Worm (Caenorhabditis elegans): ENCODE results near the gene gln-6.

gln-6 gene

DNA sequence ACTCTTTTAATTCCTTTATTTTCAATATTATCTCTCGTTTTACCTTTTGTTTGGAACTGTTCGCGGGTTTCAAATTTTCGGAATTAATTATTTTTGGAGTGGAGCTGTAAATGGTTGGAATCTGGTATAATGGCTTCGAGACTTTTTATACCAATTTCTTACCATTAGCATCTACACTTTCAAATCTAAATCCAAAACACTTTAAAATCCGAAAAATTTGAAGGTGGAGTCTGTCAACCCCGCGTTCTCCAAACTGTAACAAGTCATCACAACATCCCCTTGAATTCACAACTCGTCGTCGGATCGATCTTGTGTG lies 16.7 kb upstream of the gln-6 start, which contains the start of gene nhr-97:
Gene nhr-97, plus strand, starts transcription at position 217 of the 316 bp plus-strand sequence.
- TF ChIP-seq madf-2 (tag; optimal IDR thresholded peaks at IDR 0.05) (no peak), unc-3 (GFP tag; conservative IDR thresholded peaks at IDR 0.05) (no peak), unc-3 (tag; optimal IDR thresholded peaks at IDR 0.05) (no peak), dmd-4 (tag; optimal IDR thresholded peaks at IDR 0.05; ENCODE audit: borderline replicate concordance) (no peak), sdc-2 (tag; optimal IDR thresholded peaks at IDR 0.05) (no peak), ceh-24 (tag; optimal IDR thresholded peaks at IDR 0.05) (no peak), pat-9 (tag; optimal IDR thresholded peaks at IDR 0.05) (no peak), gmeb-2 (tag; optimal IDR thresholded peaks at IDR 0.05) (no peak), pha-4 (tag; optimal IDR thresholded peaks at IDR 0.05) (no peak), ztf-16 (tag; optimal IDR thresholded peaks at IDR 0.05) (no peak), pag-3 (tag; optimal IDR thresholded peaks at IDR 0.05; ENCODE audit: borderline replicate concordance) (no peak), ceh-18 (tag; optimal IDR thresholded peaks at IDR 0.05) (no peak), elt-4 (tag; optimal IDR thresholded peaks at IDR 0.05) (no peak), tbx-2 (tag; optimal IDR thresholded peaks at IDR 0.05) (no peak), unc-86 (tag; optimal IDR thresholded peaks at IDR 0.05) (no peak), K09A11.1 (tag; optimal IDR thresholded peaks at IDR 0.05; ENCODE audit: insufficient read depth) (no peak)

DNA sequence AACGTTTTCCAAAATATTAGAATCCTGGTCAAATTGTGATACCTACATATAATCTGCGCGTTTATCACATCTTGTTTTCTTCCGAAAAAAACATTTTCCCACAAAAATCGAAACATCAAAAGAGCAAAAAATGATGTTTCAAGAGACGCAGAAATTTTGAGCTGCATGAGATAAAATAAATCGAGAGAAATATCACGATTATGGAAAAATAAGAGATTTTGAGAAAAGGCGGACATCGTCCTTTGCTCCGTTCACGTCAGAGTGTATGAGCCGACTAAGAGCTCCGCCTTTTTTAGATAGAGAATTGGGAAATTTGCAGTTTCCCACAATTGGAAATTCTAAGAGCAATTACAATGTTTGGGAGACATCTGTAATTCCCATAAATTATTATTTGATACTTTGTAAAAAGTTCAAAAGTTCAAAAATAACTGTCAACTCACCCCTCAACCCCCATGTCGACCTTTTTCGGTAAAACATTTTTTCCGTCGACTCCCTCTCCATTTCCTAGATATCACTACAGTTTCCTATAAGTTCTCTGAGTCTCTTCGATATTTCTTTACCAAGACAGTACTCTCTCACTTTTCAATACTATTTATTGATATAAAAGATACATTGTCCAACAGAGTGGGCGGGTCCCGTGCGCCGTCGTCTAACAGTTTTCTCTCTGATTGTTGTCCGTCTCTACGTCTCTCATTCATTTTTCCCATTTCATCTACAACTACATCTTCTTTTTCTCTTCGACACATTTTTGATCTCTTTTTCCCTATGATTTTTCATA lies 16.1 kb upstream of the gln-6 start:
- TF ChIP-seq ceh-9 (tag; optimal IDR thresholded peaks at IDR 0.05) (no peak), tbx-7 (tag; optimal IDR thresholded peaks at IDR 0.05) (no peak), elt-4 (tag; optimal IDR thresholded peaks at IDR 0.05) (no peak), fax-1 (tag; optimal IDR thresholded peaks at IDR 0.05) (no peak)

DNA sequence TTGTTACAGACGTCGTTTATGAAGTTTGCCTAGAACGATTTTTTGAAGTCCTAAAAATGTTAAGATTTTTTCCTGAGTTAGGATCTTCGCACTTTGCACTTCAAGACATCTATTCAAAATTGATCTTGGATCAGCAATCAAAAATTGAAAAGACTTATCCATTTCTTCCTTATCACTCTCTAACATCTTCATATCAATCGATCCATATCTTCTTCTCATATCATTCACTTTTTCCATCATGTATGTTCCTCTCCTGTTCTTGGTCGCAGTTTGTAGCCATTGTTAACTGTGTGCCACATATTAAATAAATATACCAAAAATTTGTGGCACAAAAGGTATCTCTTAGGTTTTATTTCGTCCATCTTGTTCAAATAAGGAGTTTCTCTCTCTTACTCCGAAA lies 15.0 kb upstream of the gln-6 start:
- TF ChIP-seq ceh-9 (tag; optimal IDR thresholded peaks at IDR 0.05) (no peak), ceh-24 (tag; optimal IDR thresholded peaks at IDR 0.05) (no peak), mec-3 (tag; optimal IDR thresholded peaks at IDR 0.05; ENCODE audit: borderline replicate concordance) (no peak), Y22D7AL.16 (tag; optimal IDR thresholded peaks at IDR 0.05) (no peak), ceh-30 (tag; optimal IDR thresholded peaks at IDR 0.05) (no peak), fax-1 (tag; optimal IDR thresholded peaks at IDR 0.05) (no peak), elt-2 (tag; optimal IDR thresholded peaks at IDR 0.05) (no peak)

ce11 chrIV:9748342-9748741 lies 7.6 kb upstream of the gln-6 start, which contains the start of gene C28D4.8:
C28D4.8 (minus strand) TSS chrIV:9748442.
- TF ChIP-seq F13H6.1 (tag; optimal IDR thresholded peaks at IDR 0.05) (no peak), ceh-2 (tag; optimal IDR thresholded peaks at IDR 0.05) (no peak), che-1 (tag; optimal IDR thresholded peaks at IDR 0.05) (no peak), hlh-8 (tag; optimal IDR thresholded peaks at IDR 0.05) (no peak), sdc-2 (tag; optimal IDR thresholded peaks at IDR 0.05) (no peak), ama-1 (optimal IDR thresholded peaks at IDR 0.05) (no peak), mec-3 (tag; optimal IDR thresholded peaks at IDR 0.05; ENCODE audit: borderline replicate concordance) (no peak), ceh-18 (tag; optimal IDR thresholded peaks at IDR 0.05) (no peak), elt-2 (tag; optimal IDR thresholded peaks at IDR 0.05) (no peak), elt-4 (tag; optimal IDR thresholded peaks at IDR 0.05) (no peak), lin-11 (tag; optimal IDR thresholded peaks at IDR 0.05) (no peak), hlh-15 (tag; optimal IDR thresholded peaks at IDR 0.05) (no peak)

DNA sequence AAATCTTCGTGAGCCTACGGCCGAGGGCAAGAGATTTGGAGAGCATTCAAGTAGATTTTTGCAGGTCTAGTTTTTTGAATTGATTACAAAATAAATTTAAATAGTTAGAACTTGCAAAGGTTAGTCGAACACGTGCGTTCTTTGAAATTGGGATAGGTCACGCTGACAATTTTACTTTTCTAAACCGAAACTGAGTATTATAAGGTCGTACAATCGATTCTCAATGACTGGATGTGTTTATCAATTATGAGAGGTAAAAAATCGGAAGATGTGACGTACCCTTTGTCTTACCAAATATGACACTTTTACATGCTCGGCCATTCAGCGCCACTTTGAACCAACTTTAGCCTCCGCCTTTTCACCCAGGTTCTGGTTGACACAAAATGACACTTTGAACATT lies 6.1 kb upstream of the gln-6 start, which contains the start of gene C28D4.5:
Gene C28D4.5, minus strand, starts transcription at position 101 of the 400 bp plus-strand sequence.
- TF ChIP-seq ets-4 (tag; optimal IDR thresholded peaks at IDR 0.05): no peak
- no peak for TF ChIP-seq ama-1 (optimal IDR thresholded peaks at IDR 0.05)
- TF ChIP-seq fax-1 (tag; optimal IDR thresholded peaks at IDR 0.05): no peak
- no peak for TF ChIP-seq dmd-4 (tag; optimal IDR thresholded peaks at IDR 0.05; ENCODE audit: borderline replicate concordance)
- no peak for TF ChIP-seq pag-3 (tag; optimal IDR thresholded peaks at IDR 0.05; ENCODE audit: borderline replicate concordance)
- TF ChIP-seq C08G9.2 (tag; optimal IDR thresholded peaks at IDR 0.05): no peak
- TF ChIP-seq ztf-16 (tag; optimal IDR thresholded peaks at IDR 0.05): no peak
- TF ChIP-seq nhr-232 (tag; optimal IDR thresholded peaks at IDR 0.05): no peak
- TF ChIP-seq ttx-3 (tag; optimal IDR thresholded peaks at IDR 0.05): no peak

Measured in whole organism, late embryonic.